Worm (Caenorhabditis elegans): Measurements from ENCODE around the gene nhr-130.

The nhr-130 gene

ce11 chrV:482860-483259, 279 bp downstream of the nhr-130 start:
- 0 out of 2 replicates have a peak, but pooled peaks have one; percentile 24 for TF ChIP-seq dmd-6 (GFP tag; IDR thresholded peaks at IDR 0.05)
- TF ChIP-seq zip-2 (tag; optimal IDR thresholded peaks at IDR 0.05) = no peak
- TF ChIP-seq lsy-2 (tag; optimal IDR thresholded peaks at IDR 0.05) = no peak

ce11 chrV:479046-479445, 4.1 kb downstream of the nhr-130 start:
- peak; percentile 60 for TF ChIP-seq dmd-6 (GFP tag; IDR thresholded peaks at IDR 0.05)
- peak in 1 of 2 experiments; percentile 97 for TF ChIP-seq unc-62 (GFP tag; optimal IDR thresholded peaks at IDR 0.05 in 1 of 2)
- TF ChIP-seq unc-62 (tag; optimal IDR thresholded peaks at IDR 0.05) = no peak
- no peak for TF ChIP-seq tra-1 (GFP tag; IDR thresholded peaks at IDR 0.05)
- peak; percentile 38 for TF ChIP-seq aha-1 (tag)

- TF ChIP-seq ceh-32 (tag; optimal IDR thresholded peaks at IDR 0.05; ENCODE audit: poor library complexity) (no peak), dve-1 (tag; optimal IDR thresholded peaks at IDR 0.05; ENCODE audit: insufficient read depth) (peak; percentile 36), lin-1 (GFP tag; IDR thresholded peaks at IDR 0.05) (0 out of 2 replicates have a peak, but pooled peaks have one; percentile 12), daf-19 (GFP tag; conservative IDR thresholded peaks at IDR 0.05) (no peak), jun-1 (tag; optimal IDR thresholded peaks at IDR 0.05) (no peak), dmd-6 (GFP tag; IDR thresholded peaks at IDR 0.05) (peak; percentile 87), sdz-12 (GFP tag; optimal IDR thresholded peaks at IDR 0.05) (no peak), nhr-28 (tag; optimal IDR thresholded peaks at IDR 0.05) (peak; percentile 91), daf-16 (GFP tag; optimal IDR thresholded peaks at IDR 0.05) (no peak), daf-16 (tag; optimal IDR thresholded peaks at IDR 0.05) (peak; percentile 63), pqm-1 (tag; optimal IDR thresholded peaks at IDR 0.05) (peak; percentile 68), nhr-77 (tag; optimal IDR thresholded peaks at IDR 0.05) (peak; percentile 24), hlh-11 (tag; optimal IDR thresholded peaks at IDR 0.05) (peak; percentile 50)
These were observed 5.4 kb downstream of the nhr-130 start, which contains the start of gene nhr-55 for ce11 chrV:477664-478212. TSS of gene nhr-55 (plus strand) at chrV:478162.

ce11 chrV:474516-474915, 8.6 kb downstream of the nhr-130 start, which contains the start of gene nhr-99:
TSS of gene nhr-99 (plus strand) at chrV:474778.
- TF ChIP-seq aha-1 (tag) = no peak
- TF ChIP-seq ztf-11 (tag; optimal IDR thresholded peaks at IDR 0.05) = no peak
- TF ChIP-seq lin-1 (GFP tag; IDR thresholded peaks at IDR 0.05) = no peak
- TF ChIP-seq lim-7 (GFP tag; IDR thresholded peaks at IDR 0.05) = no peak
- no peak for TF ChIP-seq gei-8 (GFP tag; optimal IDR thresholded peaks at IDR 0.05)
- TF ChIP-seq madf-5 (GFP tag; IDR thresholded peaks at IDR 0.05) = no peak
- no peak for TF ChIP-seq mdt-29 (GFP tag; IDR thresholded peaks at IDR 0.05)
- no peak for TF ChIP-seq attf-4 (tag; optimal IDR thresholded peaks at IDR 0.05)
- no peak for TF ChIP-seq egl-43 (GFP tag; IDR thresholded peaks at IDR 0.05)
- TF ChIP-seq nhr-237 (tag; optimal IDR thresholded peaks at IDR 0.05) = no peak
- TF ChIP-seq ZK546.5 (tag; optimal IDR thresholded peaks at IDR 0.05) = no peak
- TF ChIP-seq lin-13 (GFP tag; optimal IDR thresholded peaks at IDR 0.05) = no peak
- no peak for TF ChIP-seq daf-16 (GFP tag; optimal IDR thresholded peaks at IDR 0.05)
- TF ChIP-seq daf-16 (tag; optimal IDR thresholded peaks at IDR 0.05) = peak; percentile 75
- peak; percentile 71 for TF ChIP-seq dve-1 (tag; optimal IDR thresholded peaks at IDR 0.05; ENCODE audit: insufficient read depth)
- no peak for TF ChIP-seq T26A8.4 (GFP tag; IDR thresholded peaks at IDR 0.05)
- no peak for TF ChIP-seq ces-1 (GFP tag; optimal IDR thresholded peaks at IDR 0.05)
- TF ChIP-seq ceh-82 (tag; optimal IDR thresholded peaks at IDR 0.05) = no peak
- TF ChIP-seq dmd-6 (GFP tag; IDR thresholded peaks at IDR 0.05) = peak; percentile 79
- TF ChIP-seq nhr-102 (tag; optimal IDR thresholded peaks at IDR 0.05) = no peak
- peak; percentile 46 for TF ChIP-seq pqm-1 (tag; optimal IDR thresholded peaks at IDR 0.05)
- TF ChIP-seq tag-97 (GFP tag; IDR thresholded peaks at IDR 0.05) = no peak
- no peak for TF ChIP-seq nhr-48 (tag; optimal IDR thresholded peaks at IDR 0.05)
- TF ChIP-seq nhr-25 (tag; optimal IDR thresholded peaks at IDR 0.05; ENCODE audit: borderline replicate concordance, insufficient read depth) = no peak
- TF ChIP-seq mes-2 (tag; optimal IDR thresholded peaks at IDR 0.05; ENCODE audit: poor library complexity, severe bottlenecking) = no peak
- TF ChIP-seq vab-7 (GFP tag; IDR thresholded peaks at IDR 0.05) = no peak
- peak; percentile 27 for TF ChIP-seq mxl-3 (GFP tag; optimal IDR thresholded peaks at IDR 0.05)
- no peak for TF ChIP-seq zag-1 (tag; optimal IDR thresholded peaks at IDR 0.05)
- no peak for TF ChIP-seq F26F4.8 (GFP tag; conservative IDR thresholded peaks at IDR 0.05)
- peak; percentile 94 for TF ChIP-seq php-3 (GFP tag; IDR thresholded peaks at IDR 0.05)
- no peak for TF ChIP-seq snpc-4 (tag; optimal IDR thresholded peaks at IDR 0.05)
- no peak for TF ChIP-seq hmg-1.1 (GFP tag; IDR thresholded peaks at IDR 0.05)
- no peak for TF ChIP-seq lin-29 (GFP tag; IDR thresholded peaks at IDR 0.05)
- TF ChIP-seq zip-2 (tag; optimal IDR thresholded peaks at IDR 0.05) = no peak
- TF ChIP-seq hlh-11 (tag; optimal IDR thresholded peaks at IDR 0.05) = peak; percentile 61
